Fruit fly (Drosophila melanogaster) whole organism, adult: ENCODE results near the gene CG13377.

ENCODE experiments used
- CG11617 ChIP-seq: fragments of 200-800 bp; sonication (Bioruptor generic); optimal IDR thresholded peaks from 2 replicates; lab custom pipeline; 2017; ENCODE audit warnings: mild to moderate bottlenecking, missing biosample characterization, missing genetic modification reagents, missing genetic modification characterization
- CG12768 ChIP-seq: fragments of 200-800 bp; sonication (Bioruptor generic); optimal IDR thresholded peaks from 2 replicates; lab custom pipeline; 2017; ENCODE audit warnings: missing biosample characterization, missing genetic modification characterization, mild to moderate bottlenecking, moderate library complexity, missing genetic modification reagents
- CG14711 ChIP-seq: fragments of 200-800 bp; sonication (Bioruptor generic); optimal IDR thresholded peaks from 2 replicates; lab custom pipeline; 2018; ENCODE audit warnings: missing biosample characterization, mild to moderate bottlenecking, missing genetic modification characterization, moderate library complexity
- CG1620 ChIP-seq: fragments of 200-800 bp; sonication (Bioruptor generic); optimal IDR thresholded peaks from 2 replicates; lab custom pipeline; 2016; ENCODE audit warnings: missing biosample characterization, missing genetic modification characterization
- CG33017 ChIP-seq: fragments of 200-800 bp; sonication (Bioruptor generic); optimal IDR thresholded peaks from 2 replicates; lab custom pipeline; 2018; ENCODE audit warnings: missing biosample characterization, mild to moderate bottlenecking, missing genetic modification characterization, moderate library complexity
- CG5204 ChIP-seq: fragments of 200-800 bp; sonication (Bioruptor generic); optimal IDR thresholded peaks from 2 replicates; lab custom pipeline; 2016; ENCODE audit warnings: missing biosample characterization, missing genetic modification characterization
- CG7045 ChIP-seq: fragments of 200-800 bp; sonication (Bioruptor generic); optimal IDR thresholded peaks from 2 replicates; lab custom pipeline; 2017; ENCODE audit warnings: missing biosample characterization, mild to moderate bottlenecking, missing genetic modification characterization
- CG7101 ChIP-seq: fragments of 200-800 bp; sonication (Bioruptor generic); optimal IDR thresholded peaks from 2 replicates; lab custom pipeline; 2018; ENCODE audit warnings: missing biosample characterization, mild to moderate bottlenecking, missing genetic modification characterization, moderate library complexity
- Clk ChIP-seq: fragments of 200-800 bp; sonication (Bioruptor generic); optimal IDR thresholded peaks from 2 replicates; lab custom pipeline; 2017; ENCODE audit warnings: missing biosample characterization, missing genetic modification characterization
- Crg-1 ChIP-seq: fragments of 200-800 bp; sonication (Bioruptor generic); optimal IDR thresholded peaks from 2 replicates; lab custom pipeline; 2016; ENCODE audit warnings: missing biosample characterization, missing genetic modification characterization
- Hr96 ChIP-seq: fragments of 200-800 bp; sonication (Bioruptor generic); optimal IDR thresholded peaks from 2 replicates; lab custom pipeline; 2016; ENCODE audit warnings: missing biosample characterization, missing genetic modification characterization
- Mnt ChIP-seq: fragments of 200-800 bp; sonication (Bioruptor generic); optimal IDR thresholded peaks from 2 replicates; lab custom pipeline; 2016; ENCODE audit warnings: missing biosample characterization, mild to moderate bottlenecking, missing genetic modification characterization
- bab1 ChIP-seq: fragments of 200-800 bp; sonication (Bioruptor generic); optimal IDR thresholded peaks from 3 replicates; lab custom pipeline; 2019; ENCODE audit warnings: missing biosample characterization, mild to moderate bottlenecking, missing genetic modification characterization, moderate library complexity
- cnc ChIP-seq, 2 experiments: fragments of >200 bp; optimal IDR thresholded peaks; 2 replicates each; lab custom pipeline; 2017
- kay ChIP-seq: fragments of 200-800 bp; sonication (Bioruptor generic); peaks from one replicate; lab custom pipeline; 2016; ENCODE audit warnings: missing biosample characterization, missing genetic modification characterization, borderline replicate concordance
- ovo ChIP-seq: fragments of 200-800 bp; sonication (Bioruptor generic); optimal IDR thresholded peaks from 2 replicates; lab custom pipeline; 2016; ENCODE audit warnings: missing biosample characterization, missing genetic modification characterization
- pad ChIP-seq: fragments of 200-800 bp; sonication (Bioruptor generic); optimal IDR thresholded peaks from 3 replicates; lab custom pipeline; 2017; ENCODE audit warnings: missing biosample characterization, missing genetic modification characterization, mild to moderate bottlenecking, moderate library complexity, missing genetic modification reagents
- tj ChIP-seq: fragments of 200-800 bp; sonication (Bioruptor generic); optimal IDR thresholded peaks from 3 replicates; lab custom pipeline; 2017; ENCODE audit warnings: missing biosample characterization, mild to moderate bottlenecking, missing genetic modification characterization, moderate library complexity
- toe ChIP-seq: fragments of 200-800 bp; sonication (Bioruptor generic); optimal IDR thresholded peaks from 2 replicates; lab custom pipeline; 2016; ENCODE audit warnings: missing biosample characterization, missing genetic modification characterization

The CG13377 gene

dm6 chrX:278370-279096 is 14.7 kb upstream of the CG13377 start:
- TF ChIP-seq cnc (optimal IDR thresholded peaks at IDR 0.05; lab: Kevin White, UChicago) (no peak), kay (no peak), Mnt (GFP tag; lab: Kevin White, UChicago) (no peak), ovo (GFP tag; lab: Kevin White, UChicago) (peak; percentile 92), CG1620 (GFP tag; lab: Kevin White, UChicago) (peak; percentile 9), CG7101 (tag; lab: Kevin White, UChicago) (peak; percentile 8)

dm6 chrX:277885-278284 is 14.1 kb upstream of the CG13377 start:
- TF ChIP-seq kay (peak; percentile 56), Mnt (GFP tag; lab: Kevin White, UChicago) (no peak)

dm6 chrX:276569-276968 is 12.8 kb upstream of the CG13377 start:
- TF ChIP-seq CG1620 (GFP tag; lab: Kevin White, UChicago) (no peak), CG14711 (tag; lab: Kevin White, UChicago) (no peak), CG7045 (GFP tag; lab: Kevin White, UChicago) (no peak), CG7101 (tag; lab: Kevin White, UChicago) (no peak), cnc (optimal IDR thresholded peaks at IDR 0.05; lab: Kevin White, UChicago) (no peak), toe (no peak), Clk (no peak), Crg-1 (GFP tag; lab: Kevin White, UChicago) (no peak), bab1 (GFP tag; lab: Kevin White, UChicago) (no peak)

- TF ChIP-seq Mnt (GFP tag; lab: Kevin White, UChicago) (no peak), tj (GFP tag; lab: Kevin White, UChicago) (peak; percentile 25)
These were observed 12.3 kb upstream of the CG13377 start for dm6 chrX:276065-276464.

dm6 chrX:267979-268378 is 4.2 kb upstream of the CG13377 start:
- TF ChIP-seq CG1620 (GFP tag; lab: Kevin White, UChicago) = no peak
- TF ChIP-seq CG7045 (GFP tag; lab: Kevin White, UChicago) = no peak
- TF ChIP-seq Hr96 (GFP tag; lab: Kevin White, UChicago) = no peak
- no peak for TF ChIP-seq Crg-1 (GFP tag; lab: Kevin White, UChicago)
- no peak for TF ChIP-seq ovo (GFP tag; lab: Kevin White, UChicago)
- no peak for TF ChIP-seq tj (GFP tag; lab: Kevin White, UChicago)
- TF ChIP-seq CG7101 (tag; lab: Kevin White, UChicago) = no peak
- TF ChIP-seq Clk = no peak
- no peak for TF ChIP-seq pad (GFP tag; lab: Kevin White, UChicago)
- no peak for TF ChIP-seq CG5204 (GFP tag; lab: Kevin White, UChicago)
- TF ChIP-seq toe = no peak

dm6 chrX:266978-267439 is 3.2 kb upstream of the CG13377 start, which contains the start of gene CG13376:
TSS of gene CG13376 (minus strand) at chrX:267028.
- no peak for TF ChIP-seq Hr96 (GFP tag; lab: Kevin White, UChicago)
- TF ChIP-seq CG7101 (tag; lab: Kevin White, UChicago) = no peak
- TF ChIP-seq CG12768 (GFP tag; lab: Kevin White, UChicago) = no peak

- TF ChIP-seq kay (peak; percentile 70), pad (GFP tag; lab: Kevin White, UChicago) (no peak)
These were observed 1.9 kb upstream of the CG13377 start for dm6 chrX:265692-266091.

- no peak for TF ChIP-seq CG1620 (GFP tag; lab: Kevin White, UChicago)
- TF ChIP-seq pad (GFP tag; lab: Kevin White, UChicago) = no peak
- TF ChIP-seq toe = no peak
- TF ChIP-seq ovo (GFP tag; lab: Kevin White, UChicago) = no peak
- TF ChIP-seq CG12768 (GFP tag; lab: Kevin White, UChicago) = no peak
- TF ChIP-seq CG33017 (tag; lab: Kevin White, UChicago) = no peak
- TF ChIP-seq CG14711 (tag; lab: Kevin White, UChicago) = no peak
- TF ChIP-seq Mnt (GFP tag; lab: Kevin White, UChicago) = no peak
- TF ChIP-seq Clk = no peak
- TF ChIP-seq CG11617 = no peak
- no peak for TF ChIP-seq CG5204 (GFP tag; lab: Kevin White, UChicago)
- TF ChIP-seq tj (GFP tag; lab: Kevin White, UChicago) = no peak
These were observed 963 bp downstream of the CG13377 start for dm6 chrX:262836-263235.
